Fruit fly (Drosophila melanogaster) whole organism, prepupa: ENCODE measurements around the gene Dyrk2.

Experiments used
- Blimp-1 ChIP-seq: fragments of 200-800 bp; sonication (Bioruptor generic); optimal IDR thresholded peaks from 3 replicates; lab custom pipeline; 2017; ENCODE audit warnings: missing biosample characterization, missing genetic modification characterization, mild to moderate bottlenecking, moderate library complexity, missing genetic modification reagents
- CG11902 ChIP-seq: fragments of 200-800 bp; sonication (Bioruptor generic); optimal IDR thresholded peaks from 3 replicates; lab custom pipeline; 2016; ENCODE audit warnings: missing biosample characterization, missing genetic modification characterization
- Gug ChIP-seq: fragments of 200-800 bp; sonication (Bioruptor generic); IDR thresholded peaks from 2 replicates; pipeline ENCODE4 v1.3.6; 2022; ENCODE audit warnings: missing biosample characterization, missing genetic modification characterization
- Hr4 ChIP-seq: fragments of 200-800 bp; sonication (Bioruptor generic); optimal IDR thresholded peaks from 3 replicates; lab custom pipeline; 2016; ENCODE audit warnings: missing biosample characterization, missing genetic modification characterization
- Lpt ChIP-seq: fragments of 200-800 bp; sonication (Bioruptor generic); optimal IDR thresholded peaks from 3 replicates; lab custom pipeline; 2016; ENCODE audit warnings: missing biosample characterization, missing genetic modification characterization
- OdsH ChIP-seq: fragments of 200-800 bp; sonication (Bioruptor generic); optimal IDR thresholded peaks from 3 replicates; lab custom pipeline; 2016; ENCODE audit warnings: missing biosample characterization, missing genetic modification characterization
- esn ChIP-seq: fragments of 200-800 bp; sonication (Bioruptor generic); optimal IDR thresholded peaks from 2 replicates; lab custom pipeline; 2016; ENCODE audit warnings: missing biosample characterization, mild to moderate bottlenecking, missing genetic modification characterization, moderate library complexity
- pdm3 ChIP-seq: fragments of 200-800 bp; sonication (Bioruptor generic); optimal IDR thresholded peaks from 3 replicates; lab custom pipeline; 2016; ENCODE audit warnings: missing biosample characterization, missing genetic modification characterization

dm6 chr2L:14157993-14158392 is 75.9 kb downstream of the Dyrk2 start:
- TF ChIP-seq Gug (GFP tag; lab: Robert Waterston, UW) (no peak), Blimp-1 (GFP tag; lab: Kevin White, UChicago) (no peak), Hr4 (no peak), esn (GFP tag; lab: Kevin White, UChicago) (no peak), pdm3 (GFP tag; lab: Kevin White, UChicago) (no peak), OdsH (GFP tag; lab: Kevin White, UChicago) (no peak), Lpt (GFP tag; lab: Kevin White, UChicago) (no peak), CG11902 (GFP tag; lab: Kevin White, UChicago) (no peak)
